Fruit fly (Drosophila melanogaster) whole organism, embryonic: Measurements from ENCODE around the gene CG10353.

ENCODE experiments used
- BEAF-32 ChIP-seq: fragments of 200-800 bp; sonication (Bioruptor generic); optimal IDR thresholded peaks from 3 replicates; lab custom pipeline; 2017; ENCODE audit warnings: missing biosample characterization, missing genetic modification characterization, mild to moderate bottlenecking, moderate library complexity, missing genetic modification reagents
- Bgb ChIP-seq: fragments of 200-800 bp; sonication (Bioruptor generic); IDR thresholded peaks from 2 replicates; pipeline ENCODE4 v1.3.6; 2022; ENCODE audit warnings: missing biosample characterization, missing genetic modification characterization; ENCODE audit not compliant: partially characterized antibody
- CG10267 ChIP-seq: fragments of 200-800 bp; sonication (Bioruptor generic); optimal IDR thresholded peaks from 2 replicates; lab custom pipeline; 2018; ENCODE audit warnings: missing biosample characterization, mild to moderate bottlenecking, missing genetic modification characterization, moderate library complexity
- CG1529 ChIP-seq: fragments of 200-800 bp; sonication (Bioruptor generic); optimal IDR thresholded peaks from 3 replicates; lab custom pipeline; 2018; ENCODE audit warnings: missing biosample characterization, missing genetic modification characterization
- CG16815 ChIP-seq: fragments of 200-800 bp; sonication (Bioruptor generic); optimal IDR thresholded peaks from 3 replicates; lab custom pipeline; 2017; ENCODE audit warnings: missing biosample characterization, mild to moderate bottlenecking, missing genetic modification characterization
- CG17186 ChIP-seq: fragments of 200-800 bp; sonication (Bioruptor generic); optimal IDR thresholded peaks from 3 replicates; lab custom pipeline; 2017; ENCODE audit warnings: missing biosample characterization, missing genetic modification reagents, missing genetic modification characterization
- CG17829 ChIP-seq: fragments of 200-800 bp; optimal IDR thresholded peaks from 2 replicates; lab custom pipeline; 2019; ENCODE audit warnings: missing biosample characterization, mild to moderate bottlenecking, missing genetic modification characterization, moderate library complexity
- CG18619 ChIP-seq: fragments of 200-800 bp; sonication (Bioruptor generic); optimal IDR thresholded peaks from 3 replicates; lab custom pipeline; 2017; ENCODE audit warnings: missing biosample characterization, mild to moderate bottlenecking, missing genetic modification characterization
- CG2129 ChIP-seq: fragments of 200-800 bp; sonication (Bioruptor generic); IDR thresholded peaks from 2 replicates; pipeline ENCODE4 v1.3.6; 2022; ENCODE audit warnings: missing biosample characterization, missing genetic modification characterization; ENCODE audit not compliant: partially characterized antibody
- CG3163 ChIP-seq: fragments of 200-800 bp; sonication (Bioruptor generic); optimal IDR thresholded peaks from 3 replicates; lab custom pipeline; 2016; ENCODE audit warnings: missing biosample characterization, missing genetic modification characterization
- CG34376 ChIP-seq: fragments of 200-800 bp; sonication (Bioruptor generic); optimal IDR thresholded peaks from 2 replicates; lab custom pipeline; 2018; ENCODE audit warnings: missing biosample characterization, mild to moderate bottlenecking, missing genetic modification characterization
- CG4404 ChIP-seq: fragments of 200-800 bp; sonication (Bioruptor generic); IDR thresholded peaks from 2 replicates; pipeline ENCODE4 v1.3.6; 2022; ENCODE audit warnings: missing biosample characterization, missing genetic modification characterization
- CG6272 ChIP-seq: fragments of 200-800 bp; sonication (Bioruptor generic); IDR thresholded peaks from 2 replicates; pipeline ENCODE4 v1.3.6; 2022; ENCODE audit warnings: missing biosample characterization, missing genetic modification characterization
- CG6689 ChIP-seq: fragments of 200-800 bp; sonication (Bioruptor generic); IDR thresholded peaks from 2 replicates; pipeline ENCODE4 v1.3.6; 2022; ENCODE audit warnings: missing biosample characterization, missing genetic modification characterization
- CG6791 ChIP-seq: fragments of 200-800 bp; sonication (Bioruptor generic); IDR thresholded peaks from 3 replicates; pipeline ENCODE4 v1.3.6; 2022; ENCODE audit warnings: missing biosample characterization, missing genetic modification characterization; ENCODE audit not compliant: partially characterized antibody
- CG7963 ChIP-seq: fragments of 200-800 bp; sonication (Bioruptor generic); IDR thresholded peaks from 3 replicates; pipeline ENCODE4 v1.3.6; 2022; ENCODE audit warnings: missing biosample characterization, missing genetic modification characterization; ENCODE audit not compliant: partially characterized antibody
- CG8290 ChIP-seq, 3 experiments: fragments of 200-800 bp; sonication (Bioruptor generic); optimal IDR thresholded peaks; 2 replicates each; lab custom pipeline; 2016 to 2019; ENCODE audit warnings: missing biosample characterization in 3 of 3, missing genetic modification characterization in 3 of 3, mild to moderate bottlenecking in 2 of 3, moderate library complexity in 1 of 3
- CG9437 ChIP-seq: fragments of 200-800 bp; sonication (Bioruptor generic); optimal IDR thresholded peaks from 2 replicates; lab custom pipeline; 2018; ENCODE audit warnings: missing biosample characterization, mild to moderate bottlenecking, missing genetic modification characterization
- CG9797 ChIP-seq: fragments of 200-800 bp; sonication (Bioruptor generic); optimal IDR thresholded peaks from 3 replicates; lab custom pipeline; 2018; ENCODE audit warnings: missing biosample characterization, mild to moderate bottlenecking, missing genetic modification characterization
- Doc3 ChIP-seq: fragments of 200-800 bp; sonication (Bioruptor generic); IDR thresholded peaks from 3 replicates; pipeline ENCODE4 v1.3.6; 2022; ENCODE audit warnings: missing biosample characterization, missing genetic modification characterization; ENCODE audit not compliant: partially characterized antibody
- Dref ChIP-seq: fragments of 200-800 bp; sonication (Bioruptor generic); IDR thresholded peaks from 2 replicates; pipeline ENCODE4 v1.3.6; 2022; ENCODE audit warnings: missing biosample characterization, missing genetic modification characterization
- E2f2 ChIP-seq: fragments of 200-800 bp; sonication (Bioruptor generic); IDR thresholded peaks from 2 replicates; pipeline ENCODE4 v1.3.6; 2022; ENCODE audit warnings: missing biosample characterization, missing genetic modification characterization
- Ets97D ChIP-seq: fragments of 200-800 bp; sonication (Bioruptor generic); optimal IDR thresholded peaks from 3 replicates; lab custom pipeline; 2016; ENCODE audit warnings: missing biosample characterization, missing genetic modification characterization
- HLH4C ChIP-seq: fragments of 200-800 bp; sonication (Bioruptor generic); IDR thresholded peaks from 3 replicates; pipeline ENCODE4 v1.3.6; 2022; ENCODE audit warnings: missing biosample characterization, missing genetic modification characterization; ENCODE audit not compliant: partially characterized antibody
- Hmx ChIP-seq: fragments of 200-800 bp; sonication (Bioruptor generic); optimal IDR thresholded peaks from 2 replicates; lab custom pipeline; 2016; ENCODE audit warnings: missing biosample characterization, missing genetic modification characterization
- Lhr ChIP-seq: fragments of 200-800 bp; sonication (Bioruptor generic); optimal IDR thresholded peaks from 3 replicates; lab custom pipeline; 2017; ENCODE audit warnings: mild to moderate bottlenecking, missing biosample characterization, missing genetic modification reagents, missing genetic modification characterization
- NFAT ChIP-seq: fragments of 200-800 bp; sonication (Bioruptor generic); IDR thresholded peaks from 2 replicates; pipeline ENCODE4 v1.3.6; 2022; ENCODE audit warnings: missing biosample characterization, missing genetic modification characterization
- Neu2 ChIP-seq: fragments of 200-800 bp; sonication (Bioruptor generic); optimal IDR thresholded peaks from 3 replicates; lab custom pipeline; 2016; ENCODE audit warnings: missing biosample characterization, missing genetic modification characterization, borderline replicate concordance
- NfI ChIP-seq: fragments of 200-800 bp; sonication (Bioruptor generic); optimal IDR thresholded peaks from 3 replicates; lab custom pipeline; 2018; ENCODE audit warnings: missing biosample characterization, mild to moderate bottlenecking, missing genetic modification characterization, moderate library complexity
- Opbp ChIP-seq: fragments of 200-800 bp; sonication (Bioruptor generic); IDR thresholded peaks from 3 replicates; pipeline ENCODE4 v1.3.6; 2022; ENCODE audit warnings: missing biosample characterization, missing genetic modification characterization; ENCODE audit not compliant: partially characterized antibody
- Scr ChIP-seq: fragments of 200-800 bp; sonication (Bioruptor generic); IDR thresholded peaks from 2 replicates; pipeline ENCODE4 v1.3.6; 2022; ENCODE audit warnings: missing biosample characterization, missing genetic modification characterization; ENCODE audit not compliant: partially characterized antibody
- Sin3A ChIP-seq: fragments of >200 bp; optimal IDR thresholded peaks from 2 replicates; lab custom pipeline; 2018
- Sry-δ ChIP-seq: fragments of 200-800 bp; sonication (Bioruptor generic); optimal IDR thresholded peaks from 2 replicates; lab custom pipeline; 2016; ENCODE audit warnings: missing biosample characterization, missing genetic modification characterization
- ash1 ChIP-seq: fragments of 200-800 bp; sonication (Bioruptor generic); optimal IDR thresholded peaks from 2 replicates; lab custom pipeline; 2018; ENCODE audit warnings: missing biosample characterization, mild to moderate bottlenecking, missing genetic modification characterization
- ato ChIP-seq: fragments of 200-800 bp; sonication (Bioruptor generic); IDR thresholded peaks from 2 replicates; pipeline ENCODE4 v1.3.6; 2022; ENCODE audit warnings: missing biosample characterization, missing genetic modification characterization; ENCODE audit not compliant: partially characterized antibody
- bsh ChIP-seq, 2 experiments: fragments of 200-800 bp; sonication (Bioruptor generic); optimal IDR thresholded peaks; 2 replicates each; lab custom pipeline; 2017 to 2018; ENCODE audit warnings: mild to moderate bottlenecking in 2 of 2, missing biosample characterization in 2 of 2, missing genetic modification characterization in 2 of 2, moderate library complexity in 1 of 2
- croc ChIP-seq: fragments of 200-800 bp; sonication (Bioruptor generic); conservative IDR thresholded peaks from 3 replicates; pipeline ENCODE4 v1.3.6; 2022; ENCODE audit warnings: missing biosample characterization, missing genetic modification characterization
- dysf ChIP-seq: fragments of 200-800 bp; sonication (Bioruptor generic); IDR thresholded peaks from 3 replicates; pipeline ENCODE4 v1.3.6; 2022; ENCODE audit warnings: missing biosample characterization, missing genetic modification characterization
- gcm ChIP-seq: fragments of 200-800 bp; sonication (Bioruptor generic); optimal IDR thresholded peaks from 2 replicates; lab custom pipeline; 2019; ENCODE audit warnings: missing biosample characterization, mild to moderate bottlenecking, missing genetic modification characterization, moderate library complexity
- gfzf ChIP-seq: fragments of 200-800 bp; sonication (Bioruptor generic); optimal IDR thresholded peaks from 2 replicates; lab custom pipeline; 2016; ENCODE audit warnings: missing biosample characterization, mild to moderate bottlenecking, missing genetic modification characterization, moderate library complexity
- hb ChIP-seq: fragments of 200-800 bp; sonication (Bioruptor generic); IDR thresholded peaks from 3 replicates; pipeline ENCODE4 v1.3.6; 2022; ENCODE audit warnings: missing biosample characterization, missing genetic modification characterization; ENCODE audit not compliant: partially characterized antibody
- ind ChIP-seq: fragments of 200-800 bp; sonication (Bioruptor generic); optimal IDR thresholded peaks from 3 replicates; lab custom pipeline; 2016; ENCODE audit warnings: missing biosample characterization, missing genetic modification characterization
- inv ChIP-seq: fragments of 200-800 bp; sonication (Bioruptor generic); IDR thresholded peaks from 2 replicates; pipeline ENCODE4 v1.3.6; 2022; ENCODE audit warnings: missing biosample characterization, missing genetic modification characterization; ENCODE audit not compliant: partially characterized antibody
- row ChIP-seq: fragments of 200-800 bp; sonication (Bioruptor generic); IDR thresholded peaks from 3 replicates; pipeline ENCODE4 v1.3.6; 2022; ENCODE audit warnings: missing biosample characterization, missing genetic modification characterization
- ssp ChIP-seq: fragments of 200-800 bp; sonication (Bioruptor generic); IDR thresholded peaks from 2 replicates; pipeline ENCODE4 v1.3.6; 2022; ENCODE audit warnings: missing biosample characterization, missing genetic modification characterization
- zen ChIP-seq: fragments of 200-800 bp; sonication (Bioruptor generic); optimal IDR thresholded peaks from 3 replicates; lab custom pipeline; 2018; ENCODE audit warnings: missing biosample characterization, mild to moderate bottlenecking, missing genetic modification characterization, moderate library complexity
- zfh2 ChIP-seq: fragments of 200-800 bp; sonication (Bioruptor generic); optimal IDR thresholded peaks from 2 replicates; lab custom pipeline; 2016; ENCODE audit warnings: missing biosample characterization, missing genetic modification characterization

The CG10353 gene

dm6 chrX:11872517-11872916 is 14.4 kb downstream of the CG10353 start, which contains the start of gene BORCS5 (continued):
- TF ChIP-seq inv (GFP tag; lab: Robert Waterston, UW) (no peak), BEAF-32 (peak; percentile 33), Lhr (GFP tag; lab: Kevin White, UChicago) (peak; percentile 21), croc (no peak), zen (tag; lab: Kevin White, UChicago) (no peak), bsh (GFP tag; optimal IDR thresholded peaks at IDR 0.05; lab: Kevin White, UChicago) (peak in 1 of 2 experiments; percentile 8), Dref (GFP tag; lab: Robert Waterston, UW) (peak; percentile 45), dysf (GFP tag; lab: Robert Waterston, UW) (0 out of 3 replicates have a peak, but pooled peaks have one; percentile 15), CG1529 (GFP tag; lab: Kevin White, UChicago) (no peak), Bgb (no peak)
- TF ChIP-seq, all 482 proteins: peak for 45

dm6 chrX:11868866-11869265 is 18.1 kb downstream of the CG10353 start, which contains the start of the genes Nrd1 and CG1847:
Gene Nrd1, minus strand, starts transcription at chrX:11868893.
Gene CG1847, plus strand, starts transcription at chrX:11869170.
- TF ChIP-seq Opbp (GFP tag; lab: Robert Waterston, UW) (peak; percentile 53; the same call in 1 of the 3 replicates), hb (GFP tag; lab: Robert Waterston, UW) (peak; percentile 84; the same call in 2 of the 3 replicates), CG7963 (GFP tag; lab: Robert Waterston, UW) (peak; percentile 73), Ets97D (peak; percentile 17), E2f2 (GFP tag; lab: Robert Waterston, UW) (peak; percentile 49), CG6791 (GFP tag; lab: Robert Waterston, UW) (peak; percentile 78), CG6689 (no peak), CG4404 (GFP tag; lab: Robert Waterston, UW) (no peak), CG17829 (tag; lab: Kevin White, UChicago) (peak; percentile 15), ind (GFP tag; lab: Kevin White, UChicago) (no peak), ato (GFP tag; lab: Robert Waterston, UW) (peak; percentile 65), Neu2 (GFP tag; lab: Kevin White, UChicago) (no peak), CG10267 (tag; lab: Kevin White, UChicago) (peak; percentile 37), Sry-δ (peak; percentile 88), CG3163 (GFP tag; lab: Kevin White, UChicago) (no peak), Hmx (GFP tag; lab: Kevin White, UChicago) (no peak), NfI (no peak), ash1 (GFP tag; lab: Kevin White, UChicago) (no peak), CG2129 (GFP tag; lab: Robert Waterston, UW) (0 out of 2 replicates have a peak, but pooled peaks have one; percentile 36), ssp (GFP tag; lab: Robert Waterston, UW) (0 out of 2 replicates have a peak, but pooled peaks have one; percentile 20), Scr (GFP tag; lab: Robert Waterston, UW) (peak; percentile 84), Dref (GFP tag; lab: Robert Waterston, UW) (peak; percentile 72), CG16815 (GFP tag; lab: Kevin White, UChicago) (no peak), Doc3 (GFP tag; lab: Robert Waterston, UW) (peak; percentile 64), CG34376 (GFP tag; lab: Kevin White, UChicago) (no peak), CG18619 (no peak), CG8290 (GFP tag; optimal IDR thresholded peaks at IDR 0.05; lab: Kevin White, UChicago) (peak; percentile 10), CG8290 (tag; optimal IDR thresholded peaks at IDR 0.05; lab: Kevin White, UChicago) (no peak), CG6272 (GFP tag; lab: Robert Waterston, UW) (no peak), inv (GFP tag; lab: Robert Waterston, UW) (peak; percentile 67), gfzf (GFP tag; lab: Kevin White, UChicago) (peak; percentile 56), CG9437 (GFP tag; lab: Kevin White, UChicago) (peak; percentile 97), CG17186 (GFP tag; lab: Kevin White, UChicago) (peak; percentile 48), CG9797 (peak; percentile 29), HLH4C (GFP tag; lab: Robert Waterston, UW) (peak; percentile 95), NFAT (no peak), Sin3A (peak; percentile 65), row (GFP tag; lab: Robert Waterston, UW) (0 out of 3 replicates have a peak, but pooled peaks have one; percentile 17), zfh2 (no peak), gcm (GFP tag; lab: Kevin White, UChicago) (no peak)
